Worm (Caenorhabditis elegans) whole organism, L2 larva: Measurements from ENCODE around the gene Y71H2AM.20.

Experiments used
- R02D3.7 ChIP-seq: fragments of 150-350 bp; optimal IDR thresholded peaks from 2 replicates; lab custom pipeline; 2014; ENCODE audit warnings: missing biosample characterization, missing genetic modification characterization
- unc-62 ChIP-seq: fragments of 150-350 bp; optimal IDR thresholded peaks from 2 replicates; lab custom pipeline; 2014; ENCODE audit warnings: missing biosample characterization, missing genetic modification reagents, missing genetic modification characterization

ce11 chrIII:2760726-2761125 is 25.0 kb downstream of the Y71H2AM.20 start, which contains the start of gene pho-9:
- TF ChIP-seq R02D3.7 (tag; lab: Kevin White, UChicago) (no peak), unc-62 (no peak)
